Worm (Caenorhabditis elegans) whole organism, L3 larva: ENCODE measurements around the gene nspe-1.

Source experiments
- ama-1 ChIP-seq: fragments of 150-350 bp; optimal IDR thresholded peaks from 2 replicates; lab custom pipeline; 2018
- ceh-16 ChIP-seq: sonication (generic microtip); optimal IDR thresholded peaks from 2 replicates; lab custom pipeline; 2017; ENCODE audit warnings: missing biosample characterization, missing genetic modification characterization
- elt-3 ChIP-seq, 3 experiments: fragments of 150-350 bp in 1 of 3; sonication (generic microtip) in 2 of 3; optimal IDR thresholded peaks; 2 replicates in 2 of 3; 4 replicates in 1 of 3; lab custom pipeline; 2014 to 2017; ENCODE audit warnings: missing biosample characterization in 3 of 3, missing genetic modification characterization in 3 of 3
- jun-1 ChIP-seq: fragments of 150-350 bp; optimal IDR thresholded peaks from 2 replicates; lab custom pipeline; 2014; ENCODE audit warnings: missing biosample characterization, missing genetic modification reagents, missing genetic modification characterization
- lin-15B ChIP-seq: fragments of 150-350 bp; optimal IDR thresholded peaks from 2 replicates; lab custom pipeline; 2014; ENCODE audit warnings: missing biosample characterization, missing genetic modification characterization
- lin-39 ChIP-seq: fragments of 150-350 bp; optimal IDR thresholded peaks from 2 replicates; lab custom pipeline; 2018; ENCODE audit warnings: missing biosample characterization, missing genetic modification reagents, missing genetic modification characterization
- nhr-11 ChIP-seq: fragments of 150-350 bp; optimal IDR thresholded peaks from 2 replicates; lab custom pipeline; 2014; ENCODE audit warnings: missing biosample characterization, missing genetic modification characterization
- nhr-77 ChIP-seq: fragments of 150-350 bp; optimal IDR thresholded peaks from 2 replicates; lab custom pipeline; 2014; ENCODE audit warnings: missing biosample characterization, missing genetic modification characterization
- skn-1 ChIP-seq: fragments of 150-350 bp; optimal IDR thresholded peaks from 2 replicates; lab custom pipeline; 2014; ENCODE audit warnings: missing biosample characterization, missing genetic modification characterization
- unc-39 ChIP-seq: sonication (generic microtip); optimal IDR thresholded peaks from 4 replicates; lab custom pipeline; 2017; ENCODE audit warnings: missing biosample characterization, missing genetic modification characterization
- unc-62 ChIP-seq: fragments of 150-350 bp; sonication (generic microtip); optimal IDR thresholded peaks from 4 replicates; lab custom pipeline; 2014; ENCODE audit warnings: missing biosample characterization, missing genetic modification reagents, missing genetic modification characterization

- TF ChIP-seq nhr-77 (no peak), unc-39 (tag; lab: Kevin White, UChicago) (no peak), skn-1 (no peak), nhr-11 (no peak), lin-39 (tag; lab: Kevin White, UChicago) (no peak), ama-1 (lab: Kevin White, UChicago) (no peak), elt-3 (tag; optimal IDR thresholded peaks at IDR 0.05; lab: Kevin White, UChicago) (no peak), unc-62 (GFP tag; lab: Kevin White, UChicago) (no peak), lin-15B (tag; lab: Kevin White, UChicago) (no peak), ceh-16 (tag; lab: Kevin White, UChicago) (no peak), jun-1 (tag; lab: Kevin White, UChicago) (no peak)
Measured at ce11 chrII:12621908-12622566, 1.4 kb upstream of the nspe-1 start, which contains the start of gene nspe-8.
